Worm (Caenorhabditis elegans) whole organism, young adult: ENCODE measurements around the gene W01C8.1.

Experiments used
- D2030.7 ChIP-seq: fragments of 200-800 bp; sonication (Bioruptor generic); IDR thresholded peaks from 2 replicates; pipeline ENCODE4 v1.3.6; 2022; ENCODE audit warnings: missing genetic modification reagents, missing genetic modification characterization, missing compliant biosample characterization
- T26A5.8 ChIP-seq: sonication (generic microtip); optimal IDR thresholded peaks from 2 replicates; lab custom pipeline; 2016; ENCODE audit warnings: missing genetic modification characterization, missing compliant biosample characterization
- ama-1 ChIP-seq, 3 experiments: fragments of 150-350 bp in 1 of 3; sonication (generic microtip) in 2 of 3; optimal IDR thresholded peaks; 2 replicates each; lab custom pipeline; 2014 to 2018; ENCODE audit warnings: missing biosample characterization in 2 of 3, missing genetic modification characterization in 2 of 3, missing genetic modification reagents in 2 of 3
- athp-1 ChIP-seq: sonication (generic microtip); optimal IDR thresholded peaks from 2 replicates; lab custom pipeline; 2017; ENCODE audit warnings: mild to moderate bottlenecking, missing genetic modification characterization, missing compliant biosample characterization
- ceh-79 ChIP-seq: sonication (generic microtip); optimal IDR thresholded peaks from 2 replicates; lab custom pipeline; 2017; ENCODE audit warnings: mild to moderate bottlenecking, missing genetic modification characterization, missing compliant biosample characterization
- ceh-91 ChIP-seq: fragments of 200-800 bp; sonication (Bioruptor generic); IDR thresholded peaks from 2 replicates; pipeline ENCODE4 v1.3.6; 2022; ENCODE audit warnings: missing genetic modification reagents, missing genetic modification characterization, missing compliant biosample characterization
- dpl-1 ChIP-seq: fragments of 150-350 bp; optimal IDR thresholded peaks from 2 replicates; lab custom pipeline; 2014; ENCODE audit warnings: missing biosample characterization, missing genetic modification reagents, missing genetic modification characterization
- efl-1 ChIP-seq: fragments of 150-350 bp; optimal IDR thresholded peaks from 2 replicates; lab custom pipeline; 2014; ENCODE audit warnings: missing biosample characterization, missing genetic modification reagents, missing genetic modification characterization
- fkh-3 ChIP-seq: sonication (generic microtip); optimal IDR thresholded peaks from 2 replicates; lab custom pipeline; 2016; ENCODE audit warnings: mild to moderate bottlenecking, missing genetic modification characterization, missing compliant biosample characterization
- mes-4 ChIP-seq: sonication (generic microtip); optimal IDR thresholded peaks from 2 replicates; lab custom pipeline; 2016; ENCODE audit warnings: missing genotype, missing genetic modification characterization, missing compliant biosample characterization
- nhr-179 ChIP-seq: sonication (generic microtip); optimal IDR thresholded peaks from 2 replicates; lab custom pipeline; 2016; ENCODE audit warnings: mild to moderate bottlenecking, missing genetic modification characterization, missing compliant biosample characterization
- nhr-80 ChIP-seq: sonication (generic microtip); optimal IDR thresholded peaks from 2 replicates; lab custom pipeline; 2016; ENCODE audit warnings: missing genetic modification characterization, missing compliant biosample characterization
- repo-1 ChIP-seq: sonication (generic microtip); optimal IDR thresholded peaks from 2 replicates; lab custom pipeline; 2017; ENCODE audit warnings: mild to moderate bottlenecking, missing genetic modification characterization, missing compliant biosample characterization
- ztf-22 ChIP-seq: fragments of 200-800 bp; sonication (Bioruptor generic); optimal IDR thresholded peaks from 2 replicates; lab custom pipeline; 2018; ENCODE audit warnings: mild to moderate bottlenecking, missing genetic modification characterization, moderate library complexity, missing compliant biosample characterization

DNA sequence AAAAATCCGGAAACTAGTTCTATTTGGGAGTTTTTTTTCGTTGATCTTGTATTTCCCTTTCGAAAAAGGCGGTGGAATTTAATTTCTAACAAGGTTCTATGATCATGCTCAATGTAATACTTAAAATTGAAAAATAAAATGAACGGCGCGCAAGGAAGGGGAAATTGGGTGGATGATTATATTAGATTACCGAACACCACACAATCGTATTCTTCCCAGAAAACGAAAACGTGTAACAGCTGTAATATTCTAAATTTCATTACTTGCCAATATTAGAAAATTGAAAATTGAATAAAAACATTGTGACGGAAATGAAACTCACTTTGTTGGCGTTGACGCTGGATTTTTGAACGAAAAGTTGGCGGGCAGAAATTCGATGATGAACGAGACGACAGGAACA, 31.6 kb downstream of the W01C8.1 start:
- TF ChIP-seq athp-1 (tag; lab: Kevin White, UChicago) = no peak
- no peak for TF ChIP-seq ztf-22 (GFP tag; lab: Kevin White, UChicago)
- TF ChIP-seq dpl-1 = no peak
- no peak for TF ChIP-seq fkh-3
- no peak for TF ChIP-seq ceh-91 (GFP tag; lab: Robert Waterston, UW)
- no peak for TF ChIP-seq efl-1
- no peak for TF ChIP-seq repo-1 (tag; lab: Kevin White, UChicago)
- no peak for TF ChIP-seq nhr-80 (tag; lab: Kevin White, UChicago)
- no peak for TF ChIP-seq T26A5.8 (tag; lab: Kevin White, UChicago)
- TF ChIP-seq mes-4 = no peak
- no peak for TF ChIP-seq ceh-79
- no peak for TF ChIP-seq nhr-179 (tag; lab: Kevin White, UChicago)
- no peak for TF ChIP-seq D2030.7 (GFP tag; lab: Robert Waterston, UW)
- TF ChIP-seq ama-1 (optimal IDR thresholded peaks at IDR 0.05; lab: Kevin White, UChicago) = no peak
- TF ChIP-seq ama-1 (GFP tag; optimal IDR thresholded peaks at IDR 0.05; lab: Kevin White, UChicago) = no peak
